Fruit fly (Drosophila melanogaster) whole organism, pupa: Measurements from ENCODE around the gene CG10286.

ENCODE experiments used
- CG10348 ChIP-seq: fragments of 200-800 bp; sonication (Bioruptor generic); IDR thresholded peaks from 2 replicates; pipeline ENCODE4 v1.3.6; 2022; ENCODE audit warnings: missing biosample characterization, missing genetic modification characterization
- CG12605 ChIP-seq: fragments of 200-800 bp; sonication (Bioruptor generic); IDR thresholded peaks from 2 replicates; pipeline ENCODE4 v1.3.6; 2022; ENCODE audit warnings: missing biosample characterization, missing genetic modification characterization
- CG13204 ChIP-seq: fragments of 200-800 bp; sonication (Bioruptor generic); optimal IDR thresholded peaks from 2 replicates; lab custom pipeline; 2018; ENCODE audit warnings: missing biosample characterization, mild to moderate bottlenecking, missing genetic modification characterization, moderate library complexity
- CG14655 ChIP-seq: fragments of 200-800 bp; sonication (Bioruptor generic); optimal IDR thresholded peaks from 3 replicates; lab custom pipeline; 2017; ENCODE audit warnings: mild to moderate bottlenecking, missing biosample characterization, missing genetic modification reagents, missing genetic modification characterization
- CG15710 ChIP-seq: fragments of 200-800 bp; sonication (Bioruptor generic); optimal IDR thresholded peaks from 2 replicates; lab custom pipeline; 2018; ENCODE audit warnings: missing biosample characterization, mild to moderate bottlenecking, missing genetic modification characterization, moderate library complexity
- CG17806 ChIP-seq: fragments of 200-800 bp; sonication (Bioruptor generic); optimal IDR thresholded peaks from 2 replicates; lab custom pipeline; 2018; ENCODE audit warnings: missing biosample characterization, mild to moderate bottlenecking, missing genetic modification characterization, moderate library complexity
- CG32121 ChIP-seq: fragments of 200-800 bp; sonication (Bioruptor generic); IDR thresholded peaks from 2 replicates; pipeline ENCODE4 v1.3.6; 2022; ENCODE audit warnings: missing biosample characterization, missing genetic modification characterization
- CG34367 ChIP-seq: fragments of 200-800 bp; sonication (Bioruptor generic); optimal IDR thresholded peaks from 2 replicates; lab custom pipeline; 2018; ENCODE audit warnings: missing biosample characterization, mild to moderate bottlenecking, missing genetic modification characterization
- CG4496 ChIP-seq: fragments of 200-800 bp; sonication (Bioruptor generic); IDR thresholded peaks from 3 replicates; pipeline ENCODE4 v1.3.6; 2022; ENCODE audit warnings: missing biosample characterization, missing genetic modification characterization
- CG8159 ChIP-seq: fragments of 200-800 bp; sonication (Bioruptor generic); optimal IDR thresholded peaks from 3 replicates; lab custom pipeline; 2018; ENCODE audit warnings: missing biosample characterization, mild to moderate bottlenecking, missing genetic modification characterization, moderate library complexity
- CG8301 ChIP-seq: fragments of 200-800 bp; sonication (Bioruptor generic); optimal IDR thresholded peaks from 2 replicates; lab custom pipeline; 2018; ENCODE audit warnings: missing biosample characterization, mild to moderate bottlenecking, missing genetic modification characterization
- CG9948 ChIP-seq: fragments of 200-800 bp; sonication (Bioruptor generic); optimal IDR thresholded peaks from 2 replicates; lab custom pipeline; 2018; ENCODE audit warnings: missing biosample characterization, mild to moderate bottlenecking, missing genetic modification characterization, moderate library complexity
- D1 ChIP-seq: fragments of 200-800 bp; sonication (Bioruptor generic); optimal IDR thresholded peaks from 2 replicates; lab custom pipeline; 2018; ENCODE audit warnings: missing biosample characterization, mild to moderate bottlenecking, missing genetic modification characterization, moderate library complexity
- EcR ChIP-seq: fragments of 200-800 bp; sonication (Bioruptor generic); optimal IDR thresholded peaks from 3 replicates; lab custom pipeline; 2019; ENCODE audit warnings: missing biosample characterization, missing genetic modification characterization, mild to moderate bottlenecking, moderate library complexity, missing genetic modification reagents
- Ets98B ChIP-seq: fragments of 200-800 bp; sonication (Bioruptor generic); IDR thresholded peaks from 2 replicates; pipeline ENCODE4 v1.3.6; 2022; ENCODE audit warnings: missing biosample characterization, missing genetic modification characterization
- Pif1A ChIP-seq: fragments of 200-800 bp; sonication (Bioruptor generic); optimal IDR thresholded peaks from 3 replicates; lab custom pipeline; 2016; ENCODE audit warnings: missing biosample characterization, missing genetic modification characterization
- Pif1B ChIP-seq: fragments of 200-800 bp; sonication (Bioruptor generic); optimal IDR thresholded peaks from 3 replicates; lab custom pipeline; 2016; ENCODE audit warnings: missing biosample characterization, missing genetic modification characterization
- Snoo ChIP-seq: fragments of 200-800 bp; sonication (Bioruptor generic); optimal IDR thresholded peaks from 3 replicates; lab custom pipeline; 2017; ENCODE audit warnings: missing biosample characterization, mild to moderate bottlenecking, missing genetic modification characterization, inconsistent platforms
- fd96Ca ChIP-seq: fragments of 200-800 bp; sonication (Bioruptor generic); IDR thresholded peaks from 3 replicates; pipeline ENCODE4 v1.3.6; 2022; ENCODE audit warnings: missing biosample characterization, missing genetic modification characterization
- gl ChIP-seq: fragments of 200-800 bp; sonication (Bioruptor generic); optimal IDR thresholded peaks from 2 replicates; lab custom pipeline; 2018; ENCODE audit warnings: missing biosample characterization, mild to moderate bottlenecking, missing genetic modification characterization
- rn ChIP-seq: fragments of 200-800 bp; sonication (Bioruptor generic); IDR thresholded peaks from 2 replicates; pipeline ENCODE4 v1.3.6; 2022; ENCODE audit warnings: missing biosample characterization, missing genetic modification characterization

The CG10286 gene

DNA sequence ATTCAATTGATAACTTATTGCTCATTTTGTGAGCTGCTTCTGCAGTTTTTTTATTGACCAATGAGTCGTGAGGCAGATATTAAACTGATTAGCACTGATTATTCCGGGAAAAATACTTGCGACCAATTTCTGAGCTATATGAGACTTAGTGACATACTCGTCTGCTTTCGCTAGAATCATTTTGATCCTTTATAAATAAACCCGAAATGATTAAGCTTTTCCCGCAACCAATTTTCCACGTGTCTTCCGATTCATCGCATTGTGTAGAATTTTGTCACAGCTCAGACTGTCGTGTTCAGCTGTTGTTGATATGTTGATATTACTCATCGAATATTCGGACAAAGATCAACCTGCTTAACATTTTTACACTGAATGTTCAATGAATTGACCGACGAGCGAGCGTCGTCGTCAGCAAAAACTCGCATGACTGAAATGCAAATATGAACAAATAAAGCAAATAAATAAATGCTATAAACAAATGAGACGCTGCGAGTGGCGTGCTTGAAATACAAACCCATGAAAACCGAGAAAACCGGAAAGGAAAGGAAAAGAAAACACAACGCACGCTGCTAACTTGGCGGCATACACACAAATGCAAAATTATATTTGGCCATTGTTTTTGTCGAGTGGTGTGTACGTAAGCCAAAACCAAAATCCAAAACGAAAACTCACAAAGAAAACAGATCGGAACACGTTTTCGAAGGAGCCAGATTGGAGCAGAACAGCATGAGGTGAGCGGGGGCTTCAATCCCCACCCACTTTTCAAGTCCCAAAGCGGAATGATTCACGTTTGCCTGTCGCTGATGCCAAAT, 32.2 kb downstream of the CG10286 start:
- TF ChIP-seq EcR (GFP tag; lab: Kevin White, UChicago) (peak; percentile 8), Ets98B (GFP tag; lab: Robert Waterston, UW) (no peak)

DNA sequence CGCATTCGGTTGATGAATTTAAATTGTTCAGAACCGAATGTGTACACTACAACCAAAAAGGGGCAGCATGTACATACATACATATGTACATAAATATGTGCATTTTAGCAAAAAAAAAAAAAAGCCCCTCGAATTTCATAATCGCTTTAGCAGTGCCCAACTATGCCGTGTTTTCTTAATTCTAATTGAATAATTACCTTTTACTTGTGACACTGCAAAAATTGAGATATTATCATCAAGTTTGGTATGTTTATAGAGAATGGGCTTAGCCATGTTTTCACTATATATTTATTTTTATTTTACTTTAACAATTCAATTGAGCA, 32.7 kb downstream of the CG10286 start:
- peak; percentile 4 for TF ChIP-seq Snoo
- peak; percentile 23 for TF ChIP-seq CG14655 (GFP tag; lab: Kevin White, UChicago)
- no peak for TF ChIP-seq CG34367 (tag; lab: Kevin White, UChicago)
- TF ChIP-seq CG15710 (tag; lab: Kevin White, UChicago), result no peak

DNA sequence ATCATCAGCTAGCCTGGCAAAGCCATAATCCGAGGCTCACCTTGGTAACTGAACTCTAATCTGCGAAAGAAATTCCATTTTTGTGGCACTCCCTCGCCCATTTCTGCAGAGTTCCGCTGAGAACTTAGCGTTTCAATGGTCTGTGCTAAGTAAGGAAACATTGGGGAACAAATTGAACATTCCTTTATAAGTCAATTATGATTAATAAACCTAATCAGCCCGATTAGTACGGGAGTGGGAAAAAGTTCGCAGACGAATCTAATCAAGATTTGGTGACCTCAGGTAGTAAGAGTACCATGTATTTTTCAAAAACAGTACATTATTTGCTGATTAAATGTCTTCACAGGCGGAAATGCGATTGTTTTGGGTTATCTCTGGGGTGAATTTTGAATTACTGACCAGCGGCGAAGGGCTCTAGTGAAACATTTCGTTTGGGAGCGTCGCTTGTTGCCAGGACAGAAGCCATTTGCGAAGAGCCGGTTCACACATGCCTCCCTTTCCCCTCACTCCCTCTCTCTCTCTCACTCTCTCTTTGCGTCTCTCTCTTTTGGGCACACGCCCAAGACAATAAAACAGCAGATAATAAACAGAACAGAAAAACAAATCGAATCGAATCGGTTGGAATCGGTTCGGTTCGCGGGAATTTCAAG, 33.9 kb downstream of the CG10286 start:
- TF ChIP-seq Pif1A (GFP tag; lab: Kevin White, UChicago) (no peak), EcR (GFP tag; lab: Kevin White, UChicago) (peak; percentile 20), CG32121 (GFP tag; lab: Robert Waterston, UW) (no peak), CG8301 (tag; lab: Kevin White, UChicago) (no peak), D1 (no peak), gl (peak; percentile 2), CG8159 (tag; lab: Kevin White, UChicago) (peak; percentile 10), fd96Ca (GFP tag; lab: Robert Waterston, UW) (no peak), CG17806 (tag; lab: Kevin White, UChicago) (no peak), Pif1B (GFP tag; lab: Kevin White, UChicago) (no peak), rn (no peak), Ets98B (GFP tag; lab: Robert Waterston, UW) (no peak), CG10348 (GFP tag; lab: Robert Waterston, UW) (no peak), Snoo (peak; percentile 31), CG15710 (tag; lab: Kevin White, UChicago) (no peak), CG14655 (GFP tag; lab: Kevin White, UChicago) (no peak), CG12605 (GFP tag; lab: Robert Waterston, UW) (peak; percentile 65), CG4496 (0 out of 3 replicates have a peak, but pooled peaks have one; percentile 23), CG34367 (tag; lab: Kevin White, UChicago) (no peak), CG13204 (GFP tag; lab: Kevin White, UChicago) (peak; percentile 40), CG9948 (no peak)

DNA sequence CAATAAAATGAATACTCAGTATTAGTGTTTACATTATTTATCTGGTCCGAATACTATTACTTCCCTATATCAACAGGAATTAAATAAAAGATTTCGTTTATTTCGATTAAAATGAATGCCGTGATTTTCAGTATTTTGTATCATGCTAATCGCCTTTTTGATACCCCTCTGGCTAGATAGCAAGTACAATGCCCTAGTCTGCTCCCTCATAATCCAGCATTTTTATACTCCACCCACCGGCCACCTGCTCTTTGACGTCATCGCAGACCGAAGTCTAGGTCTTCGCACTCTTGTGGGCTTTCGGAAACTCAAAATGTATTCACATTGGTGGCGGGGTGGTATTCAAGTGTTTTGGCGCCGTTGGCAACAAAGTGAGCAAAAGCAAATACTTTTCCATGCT, 34.9 kb downstream of the CG10286 start:
- no peak for TF ChIP-seq CG34367 (tag; lab: Kevin White, UChicago)
- TF ChIP-seq EcR (GFP tag; lab: Kevin White, UChicago), result no peak
- TF ChIP-seq CG10348 (GFP tag; lab: Robert Waterston, UW), result no peak
- TF ChIP-seq Pif1B (GFP tag; lab: Kevin White, UChicago), result no peak
- TF ChIP-seq CG15710 (tag; lab: Kevin White, UChicago), result no peak
- TF ChIP-seq D1, result no peak
- TF ChIP-seq CG9948, result no peak
- no peak for TF ChIP-seq rn
- TF ChIP-seq CG12605 (GFP tag; lab: Robert Waterston, UW), result no peak
- TF ChIP-seq Snoo, result no peak
- TF ChIP-seq CG4496, result no peak
- TF ChIP-seq CG32121 (GFP tag; lab: Robert Waterston, UW), result no peak
- no peak for TF ChIP-seq gl
- no peak for TF ChIP-seq CG8301 (tag; lab: Kevin White, UChicago)
- no peak for TF ChIP-seq Ets98B (GFP tag; lab: Robert Waterston, UW)
- TF ChIP-seq CG8159 (tag; lab: Kevin White, UChicago), result no peak
- no peak for TF ChIP-seq fd96Ca (GFP tag; lab: Robert Waterston, UW)
- TF ChIP-seq CG13204 (GFP tag; lab: Kevin White, UChicago), result no peak
- no peak for TF ChIP-seq CG17806 (tag; lab: Kevin White, UChicago)
- no peak for TF ChIP-seq CG14655 (GFP tag; lab: Kevin White, UChicago)

DNA sequence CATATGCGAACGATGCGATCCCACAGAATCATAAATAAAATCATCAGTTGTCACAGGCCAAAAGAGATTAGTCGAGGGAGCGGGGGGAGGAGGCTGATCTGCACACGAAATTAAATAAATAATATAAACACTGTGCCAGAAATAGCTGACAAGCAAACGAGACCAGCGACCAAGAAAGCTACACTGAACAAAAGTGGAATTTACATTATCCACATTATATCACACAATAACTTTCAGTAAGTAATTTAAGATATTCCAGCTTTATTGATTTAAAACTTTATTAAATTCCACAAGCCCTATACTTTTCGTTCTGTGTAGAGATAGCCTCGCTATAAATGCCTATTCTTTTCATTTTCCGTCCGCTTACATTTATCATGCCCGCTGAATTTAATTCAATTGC, 35.4 kb downstream of the CG10286 start:
- TF ChIP-seq D1, result peak; percentile 28
- TF ChIP-seq CG14655 (GFP tag; lab: Kevin White, UChicago), result peak; percentile 80
- peak; percentile 79 for TF ChIP-seq CG8301 (tag; lab: Kevin White, UChicago)
- peak; percentile 48 for TF ChIP-seq CG34367 (tag; lab: Kevin White, UChicago)
- TF ChIP-seq fd96Ca (GFP tag; lab: Robert Waterston, UW), result peak; percentile 74; the same call in 1 of the 3 replicates
- no peak for TF ChIP-seq CG13204 (GFP tag; lab: Kevin White, UChicago)
- TF ChIP-seq Pif1B (GFP tag; lab: Kevin White, UChicago), result peak; percentile 69
- TF ChIP-seq rn, result peak; percentile 63; the same call in 1 of the 2 replicates
- peak; percentile 71 for TF ChIP-seq CG9948
- peak; percentile 80 for TF ChIP-seq Pif1A (GFP tag; lab: Kevin White, UChicago)
- no peak for TF ChIP-seq EcR (GFP tag; lab: Kevin White, UChicago)
- no peak for TF ChIP-seq gl
- peak; percentile 88 for TF ChIP-seq CG4496
- no peak; the same call in none of the 2 replicates for TF ChIP-seq CG12605 (GFP tag; lab: Robert Waterston, UW)
- peak; percentile 89 for TF ChIP-seq Ets98B (GFP tag; lab: Robert Waterston, UW)
- peak; percentile 58 for TF ChIP-seq Snoo
- no peak for TF ChIP-seq CG10348 (GFP tag; lab: Robert Waterston, UW)
- TF ChIP-seq CG32121 (GFP tag; lab: Robert Waterston, UW), result peak; percentile 88; the same call in 1 of the 2 replicates
- TF ChIP-seq CG15710 (tag; lab: Kevin White, UChicago), result peak; percentile 59
- TF ChIP-seq CG17806 (tag; lab: Kevin White, UChicago), result peak; percentile 71
- peak; percentile 61 for TF ChIP-seq CG8159 (tag; lab: Kevin White, UChicago)
